In genomic region chr3L:1349397-1349796, dm6 we compare ENCODE assay signal across 5 fruit fly cellular contexts.
A peak's percentile ranks its signal among the peaks of the same experiment; 100 is the strongest.
TF ChIP-seq lines count a peak whose summit lies in the region.

No protein-coding gene starts in this region.

- TF ChIP-seq CTCF in whole organism, embryonic (GFP tag; optimal IDR thresholded peaks at IDR 0.05; lab: Kevin White, UChicago) = no peak

TF ChIP-seq in whole organism, adult, 20 proteins besides CTCF, POLR2A, EP300 and RAD21:
- TF ChIP-seq cic (GFP tag; optimal IDR thresholded peaks at IDR 0.05; lab: Kevin White, UChicago) (no peak), pad (GFP tag; optimal IDR thresholded peaks at IDR 0.05; lab: Kevin White, UChicago) (peak; percentile 83)
TF ChIP-seq in whole organism, adult: peak in this region for 1.

TF ChIP-seq in whole organism, embryonic, 481 proteins besides CTCF, POLR2A, EP300 and RAD21 (continues in another document):
- peak; percentile 39 for TF ChIP-seq Deaf1 (tag; optimal IDR thresholded peaks at IDR 0.05; lab: Kevin White, UChicago)
- no peak for TF ChIP-seq danr (GFP tag; IDR thresholded peaks at IDR 0.05; lab: Robert Waterston, UW)
- peak; percentile 15 for TF ChIP-seq CG15514 (GFP tag; optimal IDR thresholded peaks at IDR 0.05; lab: Kevin White, UChicago)
- TF ChIP-seq Med (GFP tag; lab: Kevin White, UChicago) = peak; percentile 64
- TF ChIP-seq z (GFP tag; IDR thresholded peaks at IDR 0.05; lab: Robert Waterston, UW) = peak; percentile 88
- TF ChIP-seq disco-r (GFP tag; optimal IDR thresholded peaks at IDR 0.05; lab: Kevin White, UChicago) = no peak
- TF ChIP-seq Hr39 (optimal IDR thresholded peaks at IDR 0.05; lab: Kevin White, UChicago) = peak; percentile 44
- 0 out of 3 replicates have a peak, but pooled peaks have one; percentile 12 for TF ChIP-seq HLH4C (GFP tag; IDR thresholded peaks at IDR 0.05; lab: Robert Waterston, UW; ENCODE audit: partially characterized antibody)
- 0 out of 3 replicates have a peak, but pooled peaks have one; percentile 2 for TF ChIP-seq ase (GFP tag; IDR thresholded peaks at IDR 0.05; lab: Robert Waterston, UW)
- 0 out of 4 replicates have a peak, but pooled peaks have one; percentile 37 for TF ChIP-seq chinmo (GFP tag; IDR thresholded peaks at IDR 0.05; lab: Robert Waterston, UW; ENCODE audit: partially characterized antibody)
- peak; percentile 68 for TF ChIP-seq Ets65A (GFP tag; lab: Kevin White, UChicago)
- peak; percentile 71 for TF ChIP-seq ewg (GFP tag; optimal IDR thresholded peaks at IDR 0.05; lab: Kevin White, UChicago)
- TF ChIP-seq Ptx1 (GFP tag; IDR thresholded peaks at IDR 0.05; lab: Robert Waterston, UW) = no peak
- TF ChIP-seq Trl (optimal IDR thresholded peaks at IDR 0.05; lab: Kevin White, UChicago) = peak; percentile 57 to 65
- no peak for TF ChIP-seq Trl (GFP tag; optimal IDR thresholded peaks at IDR 0.05; lab: Kevin White, UChicago)
- TF ChIP-seq kni (GFP tag; optimal IDR thresholded peaks at IDR 0.05; lab: Kevin White, UChicago) = peak; percentile 21
- TF ChIP-seq D (optimal IDR thresholded peaks at IDR 0.05; lab: Kevin White, UChicago) = peak; percentile 71
- no peak for TF ChIP-seq D (GFP tag; optimal IDR thresholded peaks at IDR 0.05; lab: Kevin White, UChicago)
- no peak for TF ChIP-seq CG15601 (tag; optimal IDR thresholded peaks at IDR 0.05; lab: Kevin White, UChicago)
- TF ChIP-seq CG12744 (GFP tag; optimal IDR thresholded peaks at IDR 0.05; lab: Kevin White, UChicago) = no peak
- peak in 1 of 3 experiments; percentile 84 for TF ChIP-seq Stat92E (GFP tag; optimal IDR thresholded peaks at IDR 0.05; lab: Kevin White, UChicago)

TF ChIP-seq in whole organism, prepupa, 60 proteins besides CTCF, POLR2A, EP300 and RAD21:
- TF ChIP-seq CG6163 (GFP tag; IDR thresholded peaks at IDR 0.05; lab: Robert Waterston, UW) = 0 out of 3 replicates have a peak, but pooled peaks have one; percentile 17
- peak; percentile 25 for TF ChIP-seq svp (GFP tag; lab: Kevin White, UChicago)
- TF ChIP-seq CG1621 (tag; optimal IDR thresholded peaks at IDR 0.05; lab: Kevin White, UChicago) = peak; percentile 64
- TF ChIP-seq CG6808 (GFP tag; optimal IDR thresholded peaks at IDR 0.05; lab: Kevin White, UChicago) = no peak
- peak in 1 of 2 experiments; percentile 28 for TF ChIP-seq ss (GFP tag; optimal IDR thresholded peaks at IDR 0.05; lab: Kevin White, UChicago)
- no peak for TF ChIP-seq CG6854 (GFP tag; optimal IDR thresholded peaks at IDR 0.05; lab: Kevin White, UChicago)

TF ChIP-seq in whole organism, pupa, 21 proteins besides CTCF, POLR2A, EP300 and RAD21:
- TF ChIP-seq fd96Ca (GFP tag; IDR thresholded peaks at IDR 0.05; lab: Robert Waterston, UW) (peak; percentile 26; the same call in 1 of the 3 replicates), CG4496 (GFP tag; IDR thresholded peaks at IDR 0.05; lab: Robert Waterston, UW) (0 out of 3 replicates have a peak, but pooled peaks have one; percentile 7), CG10348 (GFP tag; IDR thresholded peaks at IDR 0.05; lab: Robert Waterston, UW) (no peak)

TF ChIP-seq in whole organism, wandering third instar larva, 38 proteins besides CTCF, POLR2A, EP300 and RAD21:
- TF ChIP-seq usp (GFP tag; optimal IDR thresholded peaks at IDR 0.05; lab: Kevin White, UChicago) (no peak), tai (GFP tag; optimal IDR thresholded peaks at IDR 0.05; lab: Kevin White, UChicago) (no peak), jim (GFP tag; optimal IDR thresholded peaks at IDR 0.05; lab: Kevin White, UChicago) (no peak), Dfd (GFP tag; optimal IDR thresholded peaks at IDR 0.05; lab: Kevin White, UChicago) (no peak), Dif (GFP tag; optimal IDR thresholded peaks at IDR 0.05; lab: Kevin White, UChicago; ENCODE audit: partially characterized antibody) (peak; percentile 50), psq (GFP tag; optimal IDR thresholded peaks at IDR 0.05; lab: Kevin White, UChicago) (peak; percentile 79), CG9705 (GFP tag; optimal IDR thresholded peaks at IDR 0.05; lab: Kevin White, UChicago) (no peak), dl (GFP tag; optimal IDR thresholded peaks at IDR 0.05; lab: Kevin White, UChicago; ENCODE audit: insufficient read depth in 1 of 2, partially characterized antibody in 2 of 2) (peak in 1 of 2 experiments; percentile 13)
